Fruit fly (Drosophila melanogaster) whole organism, prepupa: Measurements from ENCODE around the gene Cdc37.

ENCODE experiments used
- Blimp-1 ChIP-seq: fragments of 200-800 bp; sonication (Bioruptor generic); optimal IDR thresholded peaks from 3 replicates; lab custom pipeline; 2017; ENCODE audit warnings: missing biosample characterization, missing genetic modification characterization, mild to moderate bottlenecking, moderate library complexity, missing genetic modification reagents
- CG11294 ChIP-seq: fragments of 200-800 bp; sonication (Bioruptor generic); IDR thresholded peaks from 2 replicates; pipeline ENCODE4 v1.3.6; 2022; ENCODE audit warnings: missing biosample characterization, missing genetic modification characterization
- CG31627 ChIP-seq: fragments of 200-800 bp; sonication (Bioruptor generic); optimal IDR thresholded peaks from 3 replicates; lab custom pipeline; 2016; ENCODE audit warnings: missing biosample characterization, missing genetic modification characterization
- CG7368 ChIP-seq: fragments of 200-800 bp; sonication (Bioruptor generic); optimal IDR thresholded peaks from 3 replicates; lab custom pipeline; 2016; ENCODE audit warnings: missing biosample characterization, missing genetic modification characterization
- Eip93F ChIP-seq: fragments of 200-800 bp; sonication (Bioruptor generic); optimal IDR thresholded peaks from 2 replicates; lab custom pipeline; 2016; ENCODE audit warnings: missing biosample characterization, mild to moderate bottlenecking, missing genetic modification characterization
- Ets21C ChIP-seq: fragments of 200-800 bp; sonication (Bioruptor generic); optimal IDR thresholded peaks from 3 replicates; lab custom pipeline; 2016; ENCODE audit warnings: missing biosample characterization, missing genetic modification characterization
- Gug ChIP-seq: fragments of 200-800 bp; sonication (Bioruptor generic); IDR thresholded peaks from 2 replicates; pipeline ENCODE4 v1.3.6; 2022; ENCODE audit warnings: missing biosample characterization, missing genetic modification characterization
- dsx ChIP-seq: fragments of 200-800 bp; optimal IDR thresholded peaks from 3 replicates; lab custom pipeline; 2019; ENCODE audit warnings: missing biosample characterization, mild to moderate bottlenecking, missing genetic modification characterization, moderate library complexity; ENCODE audit not compliant: poor library complexity, severe bottlenecking
- esn ChIP-seq: fragments of 200-800 bp; sonication (Bioruptor generic); optimal IDR thresholded peaks from 2 replicates; lab custom pipeline; 2016; ENCODE audit warnings: missing biosample characterization, mild to moderate bottlenecking, missing genetic modification characterization, moderate library complexity
- svp ChIP-seq: fragments of 200-800 bp; sonication (Bioruptor generic); peaks from one replicate; lab custom pipeline; 2016; ENCODE audit warnings: missing biosample characterization, missing genetic modification characterization

DNA sequence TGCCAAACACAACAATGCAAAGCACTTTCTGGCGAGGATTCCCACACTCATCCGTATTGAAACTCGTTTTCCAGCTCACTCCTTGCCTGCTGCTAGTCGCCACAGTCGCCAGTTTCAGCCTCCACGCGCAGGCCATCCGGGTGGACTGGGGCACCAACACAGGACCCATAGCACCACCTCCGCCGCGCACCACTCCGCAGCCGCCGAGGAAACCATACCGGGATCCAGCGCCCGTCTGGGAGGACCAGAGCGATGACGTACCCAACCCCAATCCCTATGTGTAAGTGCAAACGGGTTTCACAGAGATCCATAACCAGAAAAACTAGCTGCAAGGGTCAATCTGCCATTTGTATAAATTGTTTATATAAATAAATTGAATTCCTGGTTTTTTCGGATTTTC is 25.9 kb downstream of the Cdc37 start:
- TF ChIP-seq Gug (GFP tag; lab: Robert Waterston, UW): no peak
- TF ChIP-seq esn (GFP tag; lab: Kevin White, UChicago): no peak
- no peak for TF ChIP-seq Ets21C (GFP tag; lab: Kevin White, UChicago)
- no peak for TF ChIP-seq CG7368
- TF ChIP-seq Blimp-1: no peak
- no peak for TF ChIP-seq CG11294 (GFP tag; lab: Robert Waterston, UW)
- TF ChIP-seq Eip93F (GFP tag; lab: Kevin White, UChicago): no peak
- peak; percentile 9 for TF ChIP-seq dsx (GFP tag; lab: Kevin White, UChicago)
- no peak for TF ChIP-seq svp (GFP tag; lab: Kevin White, UChicago)
- TF ChIP-seq CG31627 (GFP tag; lab: Kevin White, UChicago): no peak
